Fruit fly (Drosophila melanogaster) whole organism, prepupa: ENCODE measurements around the gene CG34238.

Experiments used
- CG3919 ChIP-seq: fragments of 200-800 bp; sonication (Bioruptor generic); optimal IDR thresholded peaks from 3 replicates; lab custom pipeline; 2016; ENCODE audit warnings: missing biosample characterization, missing genetic modification characterization
- CG6276 ChIP-seq: fragments of 200-800 bp; sonication (Bioruptor generic); optimal IDR thresholded peaks from 2 replicates; lab custom pipeline; 2017; ENCODE audit warnings: missing biosample characterization, mild to moderate bottlenecking, missing genetic modification characterization

DNA sequence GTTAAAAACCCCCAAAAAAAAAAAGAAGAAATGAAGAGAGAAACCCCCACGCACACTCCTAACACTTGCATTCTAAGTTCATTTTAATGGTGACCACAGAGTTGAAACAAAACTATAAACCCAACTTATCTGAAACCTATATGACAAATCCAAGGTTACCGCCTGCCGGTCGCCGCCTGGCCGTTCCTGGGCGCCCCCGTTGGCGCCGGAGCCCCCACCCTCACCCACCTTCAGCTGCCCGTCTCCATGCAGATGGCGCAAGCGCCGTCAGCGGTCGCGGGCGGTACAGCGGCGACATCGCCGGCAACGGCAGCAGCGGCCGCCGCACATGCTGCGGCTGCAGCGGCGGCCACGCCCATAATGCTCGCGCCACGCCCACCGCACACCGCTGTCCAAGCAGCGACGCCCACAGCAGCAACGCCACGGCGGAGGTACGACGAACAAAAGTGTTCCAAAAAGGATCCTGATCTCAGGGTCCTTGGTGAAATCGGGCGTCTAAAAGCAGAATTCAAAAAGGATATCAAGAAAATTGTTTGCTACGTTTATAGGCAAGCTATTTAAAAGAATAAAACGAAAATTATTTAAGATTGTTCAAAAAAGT, 44.5 kb upstream of the CG34238 start:
- no peak for TF ChIP-seq CG6276 (GFP tag; lab: Kevin White, UChicago)
- TF ChIP-seq CG3919 (GFP tag; lab: Kevin White, UChicago) = no peak
